Worm (Caenorhabditis elegans) whole organism, L4 larva: Measurements from ENCODE around the gene kin-21.

Experiments
- Y5F2A.4 ChIP-seq: fragments of 200-800 bp; sonication (Bioruptor generic); optimal IDR thresholded peaks from 2 replicates; lab custom pipeline; 2018; ENCODE audit warnings: mild to moderate bottlenecking, missing genetic modification characterization, missing compliant biosample characterization
- ZK546.5 ChIP-seq, 2 experiments: sonication (generic microtip); optimal IDR thresholded peaks; 2 replicates each; lab custom pipeline; 2017; ENCODE audit warnings: missing biosample characterization in 2 of 2, missing genetic modification characterization in 2 of 2
- aly-2 ChIP-seq: sonication (generic microtip); optimal IDR thresholded peaks from 2 replicates; lab custom pipeline; 2018; ENCODE audit warnings: missing biosample characterization, missing genetic modification characterization
- daf-19 ChIP-seq: fragments of 200-800 bp; sonication (Bioruptor generic); conservative IDR thresholded peaks from 2 replicates; pipeline ENCODE4 v1.3.6; 2022; ENCODE audit warnings: missing genetic modification characterization, missing compliant biosample characterization
- duxl-1 ChIP-seq: sonication (generic microtip); optimal IDR thresholded peaks from 2 replicates; lab custom pipeline; 2016; ENCODE audit warnings: mild to moderate bottlenecking, missing genetic modification characterization, moderate library complexity, missing compliant biosample characterization; ENCODE audit not compliant: poor library complexity
- fos-1 ChIP-seq: fragments of 150-350 bp; optimal IDR thresholded peaks from 2 replicates; lab custom pipeline; 2014; ENCODE audit warnings: missing biosample characterization, missing genetic modification characterization
- lin-13 ChIP-seq: fragments of 150-350 bp; optimal IDR thresholded peaks from 2 replicates; lab custom pipeline; 2014; ENCODE audit warnings: missing biosample characterization, missing genetic modification reagents, missing genetic modification characterization
- nhr-11 ChIP-seq: fragments of 150-350 bp; optimal IDR thresholded peaks from 2 replicates; lab custom pipeline; 2014; ENCODE audit warnings: missing biosample characterization, missing genetic modification characterization
- nhr-28 ChIP-seq: fragments of 150-350 bp; optimal IDR thresholded peaks from 2 replicates; lab custom pipeline; 2014; ENCODE audit warnings: missing biosample characterization, missing genetic modification characterization
- pqm-1 ChIP-seq: sonication (generic microtip); optimal IDR thresholded peaks from 2 replicates; lab custom pipeline; 2017; ENCODE audit warnings: missing biosample characterization, missing genetic modification characterization
- skn-1 ChIP-seq: fragments of 150-350 bp; optimal IDR thresholded peaks from 2 replicates; lab custom pipeline; 2014; ENCODE audit warnings: missing biosample characterization, missing genetic modification characterization

ce11 chrIV:9795250-9795649, 37.4 kb upstream of the kin-21 start:
- TF ChIP-seq skn-1 (tag; lab: Kevin White, UChicago) = no peak
- TF ChIP-seq pqm-1 = no peak
- TF ChIP-seq lin-13 = no peak
- TF ChIP-seq nhr-28 (tag; lab: Kevin White, UChicago) = no peak
- no peak for TF ChIP-seq fos-1
- no peak for TF ChIP-seq aly-2 (tag; lab: Kevin White, UChicago)
- no peak for TF ChIP-seq ZK546.5 (tag; optimal IDR thresholded peaks at IDR 0.05; lab: Kevin White, UChicago)
- no peak for TF ChIP-seq daf-19 (GFP tag; lab: Robert Waterston, UW)
- TF ChIP-seq nhr-11 (tag; lab: Kevin White, UChicago) = no peak
- no peak for TF ChIP-seq duxl-1 (tag; lab: Kevin White, UChicago)
- no peak for TF ChIP-seq Y5F2A.4 (GFP tag; lab: Kevin White, UChicago)
